Fruit fly (Drosophila melanogaster): ENCODE data around the gene Keap1.

The Keap1 gene

DNA sequence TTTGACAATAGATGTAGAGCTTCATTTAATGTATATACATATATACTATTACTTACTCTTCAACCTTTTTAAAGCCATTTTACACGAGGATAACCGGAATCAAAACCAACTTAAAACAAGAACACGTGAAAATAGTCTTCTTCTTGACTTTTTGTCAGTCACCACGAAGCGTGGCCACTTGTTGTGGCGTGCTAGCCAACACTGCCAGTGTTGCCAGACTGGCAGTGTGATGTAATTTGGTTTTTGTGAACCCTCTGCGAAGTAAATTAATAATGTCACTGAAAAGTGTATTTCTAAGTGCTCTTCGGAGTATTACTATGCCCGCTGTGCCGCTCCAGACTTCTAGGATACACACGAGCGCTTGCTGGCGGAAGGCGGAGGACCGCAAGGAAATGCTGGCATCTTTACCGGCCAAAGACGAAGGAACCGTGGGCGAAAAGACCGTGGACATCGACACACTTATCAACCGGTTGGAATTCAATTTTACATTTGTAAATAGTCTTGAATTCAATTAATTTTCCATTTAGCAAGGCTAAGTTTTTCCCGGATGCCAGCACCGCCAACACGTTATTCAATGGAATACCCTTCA lies 7.1 kb downstream of the Keap1 start, which contains the start of the genes Ns1 and mRpS11 (continued):
- no peak for TF ChIP-seq psq (GFP tag; optimal IDR thresholded peaks at IDR 0.05)
- TF ChIP-seq HLH3B (GFP tag; IDR thresholded peaks at IDR 0.05), result no peak
- peak; percentile 64 for TF ChIP-seq trem (tag; optimal IDR thresholded peaks at IDR 0.05)
- TF ChIP-seq slp2 (GFP tag; optimal IDR thresholded peaks at IDR 0.05), result no peak
- no peak for TF ChIP-seq Doc3 (GFP tag; IDR thresholded peaks at IDR 0.05; ENCODE audit: partially characterized antibody)
- peak; percentile 29 for TF ChIP-seq CG2712 (tag; optimal IDR thresholded peaks at IDR 0.05)
- TF ChIP-seq CG15601 (tag; optimal IDR thresholded peaks at IDR 0.05), result peak; percentile 36
- TF ChIP-seq CG9876 (GFP tag; optimal IDR thresholded peaks at IDR 0.05), result no peak
- no peak for TF ChIP-seq CG12236 (GFP tag; optimal IDR thresholded peaks at IDR 0.05)
- TF ChIP-seq tx (GFP tag; optimal IDR thresholded peaks at IDR 0.05), result peak; percentile 33
- TF ChIP-seq CG10274 (GFP tag; optimal IDR thresholded peaks at IDR 0.05), result no peak
- TF ChIP-seq chn (GFP tag; optimal IDR thresholded peaks at IDR 0.05), result peak; percentile 30
- TF ChIP-seq Dfd (GFP tag; optimal IDR thresholded peaks at IDR 0.05), result no peak
- no peak for TF ChIP-seq CG12744 (GFP tag; optimal IDR thresholded peaks at IDR 0.05)
- TF ChIP-seq hth (optimal IDR thresholded peaks at IDR 0.05), result no peak
- TF ChIP-seq CG8924 (tag; optimal IDR thresholded peaks at IDR 0.05), result peak; percentile 5
- TF ChIP-seq CG34224 (GFP tag; IDR thresholded peaks at IDR 0.05; ENCODE audit: partially characterized antibody), result no peak
- no peak for TF ChIP-seq org-1 (GFP tag; optimal IDR thresholded peaks at IDR 0.05)
- TF ChIP-seq HmgD (GFP tag; optimal IDR thresholded peaks at IDR 0.05), result no peak
- no peak for TF ChIP-seq CG31441 (GFP tag; IDR thresholded peaks at IDR 0.05)
- TF ChIP-seq CG1024 (GFP tag; IDR thresholded peaks at IDR 0.05), result no peak
- no peak for TF ChIP-seq CG6765 (GFP tag; optimal IDR thresholded peaks at IDR 0.05)
- TF ChIP-seq NFAT (GFP tag; IDR thresholded peaks at IDR 0.05), result peak; percentile 69; the same call in 1 of the 2 replicates
- TF ChIP-seq CG4617 (GFP tag; optimal IDR thresholded peaks at IDR 0.05; ENCODE audit: borderline replicate concordance), result peak; percentile 96
- no peak for TF ChIP-seq Dek (tag; optimal IDR thresholded peaks at IDR 0.05)
- TF ChIP-seq Spps (tag; optimal IDR thresholded peaks at IDR 0.05), result no peak
- peak; percentile 58 for TF ChIP-seq sob (GFP tag; IDR thresholded peaks at IDR 0.05)
- no peak for TF ChIP-seq CG9437 (GFP tag; optimal IDR thresholded peaks at IDR 0.05)
- TF ChIP-seq Med (GFP tag), result peak; percentile 94
- TF ChIP-seq tin (GFP tag; optimal IDR thresholded peaks at IDR 0.05), result peak; percentile 11
- peak; percentile 15 for TF ChIP-seq HLH54F (GFP tag; optimal IDR thresholded peaks at IDR 0.05)
- peak; percentile 44 for TF ChIP-seq CG33213 (GFP tag; optimal IDR thresholded peaks at IDR 0.05)
- peak; percentile 27 for TF ChIP-seq Meics (GFP tag; optimal IDR thresholded peaks at IDR 0.05)
- no peak for TF ChIP-seq CG9817 (tag; optimal IDR thresholded peaks at IDR 0.05)
- TF ChIP-seq CG11398 (GFP tag; optimal IDR thresholded peaks at IDR 0.05), result peak; percentile 1
- TF ChIP-seq CG4282 (GFP tag; optimal IDR thresholded peaks at IDR 0.05), result peak; percentile 38
- TF ChIP-seq shn (GFP tag; optimal IDR thresholded peaks at IDR 0.05), result peak; percentile 30
- peak; percentile 23 for TF ChIP-seq pum (GFP tag; optimal IDR thresholded peaks at IDR 0.05)
- peak; percentile 47 for TF ChIP-seq CG34376 (GFP tag; optimal IDR thresholded peaks at IDR 0.05)
- no peak for TF ChIP-seq CG18619 (GFP tag; optimal IDR thresholded peaks at IDR 0.05)
- TF ChIP-seq grn (GFP tag; optimal IDR thresholded peaks at IDR 0.05), result no peak
- no peak for TF ChIP-seq ab (GFP tag; optimal IDR thresholded peaks at IDR 0.05)
- TF ChIP-seq stc (GFP tag; IDR thresholded peaks at IDR 0.05), result no peak
- peak; percentile 57; the same call in 1 of the 2 replicates for TF ChIP-seq CG13287 (GFP tag; IDR thresholded peaks at IDR 0.05; ENCODE audit: partially characterized antibody)
- TF ChIP-seq CG2129 (GFP tag; IDR thresholded peaks at IDR 0.05; ENCODE audit: partially characterized antibody), result no peak
- TF ChIP-seq CkIIα-i1 (GFP tag; IDR thresholded peaks at IDR 0.05), result no peak
- no peak for TF ChIP-seq fd102C (GFP tag; optimal IDR thresholded peaks at IDR 0.05)
- peak; percentile 14 for TF ChIP-seq Chrac-16 (GFP tag; optimal IDR thresholded peaks at IDR 0.05)
- no peak for TF ChIP-seq tup (GFP tag; optimal IDR thresholded peaks at IDR 0.05)
- no peak for TF ChIP-seq jigr1 (GFP tag; IDR thresholded peaks at IDR 0.05)
- TF ChIP-seq CG11247 (GFP tag; IDR thresholded peaks at IDR 0.05), result 0 out of 2 replicates have a peak, but pooled peaks have one; percentile 30

Data from whole organism, embryonic.